Worm (Caenorhabditis elegans) whole organism, midembryonic: ENCODE measurements around the gene nta-1.

Experiments
- T22C8.4 ChIP-seq: fragments of 200-800 bp; sonication (Bioruptor generic); IDR thresholded peaks from 2 replicates; pipeline ENCODE4 v1.3.6; 2022; ENCODE audit warnings: missing genetic modification characterization, missing compliant biosample characterization
- med-1 ChIP-seq: sonication (generic microtip); optimal IDR thresholded peaks from 2 replicates; lab custom pipeline; 2017; ENCODE audit warnings: missing genetic modification characterization, mild to moderate bottlenecking, missing compliant biosample characterization, antibody characterized with exemption, missing genetic modification reagents; ENCODE audit not compliant: insufficient read depth
- ref-1 ChIP-seq: fragments of 200-800 bp; sonication (Bioruptor generic); conservative IDR thresholded peaks from 2 replicates; pipeline ENCODE4 v1.3.6; 2022; ENCODE audit warnings: missing genetic modification reagents, missing genetic modification characterization, missing compliant biosample characterization
- tab-1 ChIP-seq: fragments of 200-800 bp; sonication (Bioruptor generic); IDR thresholded peaks from 2 replicates; pipeline ENCODE4 v1.3.6; 2022; ENCODE audit warnings: missing genetic modification characterization, missing compliant biosample characterization

ce11 chrII:3759010-3759409, 15.4 kb upstream of the nta-1 start, which contains the start of gene T24E12.12:
- no peak for TF ChIP-seq ref-1 (GFP tag; lab: Robert Waterston, UW)
- no peak for TF ChIP-seq med-1
- TF ChIP-seq tab-1 = no peak
- no peak for TF ChIP-seq T22C8.4
